Worm (Caenorhabditis elegans): Measurements from ENCODE around the gene rab-30.

DNA sequence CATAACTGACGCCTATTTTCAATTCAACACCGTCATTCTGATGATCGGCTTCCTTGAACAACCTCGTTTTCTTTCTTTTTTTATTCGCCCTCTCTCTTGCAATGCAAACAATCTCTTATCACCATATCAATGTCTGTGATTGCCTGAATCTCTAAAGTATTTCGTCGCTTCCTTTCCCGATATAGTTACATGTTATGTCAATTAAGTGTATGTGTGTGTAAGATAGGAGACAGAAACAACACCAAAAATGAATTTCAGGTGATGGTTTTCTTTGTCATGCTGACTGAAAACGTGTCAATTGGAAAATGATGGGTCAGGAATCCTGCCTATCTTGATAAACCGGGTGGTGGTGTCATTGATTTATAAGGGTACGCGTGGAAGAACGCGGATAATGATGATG, 27.1 kb upstream of the rab-30 start:
- TF ChIP-seq cog-1 (tag; optimal IDR thresholded peaks at IDR 0.05) (no peak), ref-1 (GFP tag; conservative IDR thresholded peaks at IDR 0.05) (no peak), med-1 (GFP tag; optimal IDR thresholded peaks at IDR 0.05; ENCODE audit: insufficient read depth) (no peak), ztf-23 (GFP tag; IDR thresholded peaks at IDR 0.05) (no peak), flt-1 (GFP tag; IDR thresholded peaks at IDR 0.05) (no peak), klf-2 (GFP tag; conservative IDR thresholded peaks at IDR 0.05) (no peak), ztf-29 (GFP tag; IDR thresholded peaks at IDR 0.05) (no peak), T22C8.4 (GFP tag; IDR thresholded peaks at IDR 0.05) (no peak), tab-1 (GFP tag; IDR thresholded peaks at IDR 0.05) (no peak)

All from whole organism, midembryonic.